Worm (Caenorhabditis elegans): ENCODE measurements around the gene ZK1251.3.

The ZK1251.3 gene

DNA sequence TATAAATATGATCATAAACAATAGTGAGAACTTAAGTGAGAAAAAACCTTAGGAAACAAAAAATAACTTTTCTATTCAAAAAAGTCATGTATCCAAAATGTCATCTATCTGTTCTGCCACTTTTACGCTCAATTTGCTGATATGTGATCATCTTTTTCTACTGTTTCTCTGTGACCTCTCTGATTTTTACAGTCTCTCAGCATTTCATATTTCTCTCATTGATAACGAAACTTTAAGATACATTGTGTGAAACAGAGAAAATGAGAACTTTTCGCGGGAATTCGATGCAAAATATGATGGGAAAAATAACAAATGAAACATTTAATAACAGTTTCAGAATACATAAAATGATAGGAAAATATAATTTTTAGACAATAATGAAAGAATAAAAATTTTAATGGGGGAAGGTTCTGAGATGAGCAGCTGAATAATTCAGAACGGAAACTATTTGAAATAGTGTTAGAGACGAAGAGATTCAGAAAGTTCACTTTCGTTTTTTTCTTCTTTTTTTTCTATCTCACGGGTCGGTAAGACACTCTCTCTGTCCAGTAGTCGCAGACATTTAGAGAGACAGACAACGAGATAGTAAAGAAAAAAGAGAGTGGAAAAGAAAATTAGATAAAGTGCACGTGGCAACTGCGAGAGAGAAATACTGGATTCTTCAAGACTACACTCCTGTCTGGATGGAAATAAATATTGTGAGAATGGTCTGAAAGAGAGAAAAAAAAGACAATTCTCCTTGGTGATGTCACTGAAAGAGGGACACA lies 6.0 kb upstream of the ZK1251.3 start (continued):
- TF ChIP-seq nhr-42 (GFP tag; IDR thresholded peaks at IDR 0.05) (no peak), nhr-25 (tag; optimal IDR thresholded peaks at IDR 0.05; ENCODE audit: borderline replicate concordance, insufficient read depth) (peak; percentile 21), jun-1 (tag; optimal IDR thresholded peaks at IDR 0.05) (no peak), nhr-6 (tag; optimal IDR thresholded peaks at IDR 0.05) (no peak), unc-62 (GFP tag; optimal IDR thresholded peaks at IDR 0.05 in 1 of 2) (no peak), unc-62 (tag; optimal IDR thresholded peaks at IDR 0.05) (no peak), lin-29 (GFP tag; IDR thresholded peaks at IDR 0.05) (peak; percentile 32; the same call in 1 of the 2 replicates), mxl-3 (GFP tag; optimal IDR thresholded peaks at IDR 0.05) (peak; percentile 93), dpl-1 (GFP tag; optimal IDR thresholded peaks at IDR 0.05) (peak; percentile 31), gei-8 (GFP tag; optimal IDR thresholded peaks at IDR 0.05) (no peak), nhr-102 (tag; optimal IDR thresholded peaks at IDR 0.05) (no peak), zip-11 (GFP tag; IDR thresholded peaks at IDR 0.05) (no peak), skn-1 (tag; optimal IDR thresholded peaks at IDR 0.05) (no peak), nhr-76 (tag; optimal IDR thresholded peaks at IDR 0.05) (no peak), nhr-237 (tag; optimal IDR thresholded peaks at IDR 0.05) (no peak), ces-1 (GFP tag; optimal IDR thresholded peaks at IDR 0.05) (peak; percentile 81), tra-1 (GFP tag; IDR thresholded peaks at IDR 0.05) (peak; percentile 69), php-3 (GFP tag; IDR thresholded peaks at IDR 0.05) (no peak), madf-9 (GFP tag; conservative IDR thresholded peaks at IDR 0.05) (no peak), dmd-6 (GFP tag; IDR thresholded peaks at IDR 0.05) (peak; percentile 92), ama-1 (optimal IDR thresholded peaks at IDR 0.05) (no peak), zfp-2 (tag; optimal IDR thresholded peaks at IDR 0.05) (no peak), cey-2 (tag; optimal IDR thresholded peaks at IDR 0.05; ENCODE audit: borderline replicate concordance, insufficient read depth) (no peak), mep-1 (tag; optimal IDR thresholded peaks at IDR 0.05) (peak; percentile 73), dve-1 (tag; optimal IDR thresholded peaks at IDR 0.05; ENCODE audit: insufficient read depth) (peak; percentile 74), lin-39 (tag; optimal IDR thresholded peaks at IDR 0.05) (no peak), nhr-11 (tag; optimal IDR thresholded peaks at IDR 0.05) (peak; percentile 62), lin-38 (GFP tag; IDR thresholded peaks at IDR 0.05) (no peak; the same call in 1 of the 2 replicates), ZK546.5 (tag; optimal IDR thresholded peaks at IDR 0.05) (no peak), nhr-77 (tag; optimal IDR thresholded peaks at IDR 0.05) (peak; percentile 78), lir-3 (tag; optimal IDR thresholded peaks at IDR 0.05) (no peak), ctbp-1 (GFP tag; IDR thresholded peaks at IDR 0.05) (peak; percentile 70; the same call in 1 of the 2 replicates), R02D3.7 (tag; optimal IDR thresholded peaks at IDR 0.05) (no peak), nhr-111 (GFP tag; optimal IDR thresholded peaks at IDR 0.05) (no peak), fkh-10 (GFP tag; optimal IDR thresholded peaks at IDR 0.05) (peak; percentile 77), ztf-11 (tag; optimal IDR thresholded peaks at IDR 0.05) (no peak), F26F4.8 (GFP tag; conservative IDR thresholded peaks at IDR 0.05) (no peak), unc-39 (tag; optimal IDR thresholded peaks at IDR 0.05) (no peak), hlh-30 (tag; optimal IDR thresholded peaks at IDR 0.05; ENCODE audit: insufficient read depth) (peak; percentile 95), pha-4 (GFP tag; IDR thresholded peaks at IDR 0.05) (no peak), pha-4 (tag; optimal IDR thresholded peaks at IDR 0.05) (peak; percentile 26)

DNA sequence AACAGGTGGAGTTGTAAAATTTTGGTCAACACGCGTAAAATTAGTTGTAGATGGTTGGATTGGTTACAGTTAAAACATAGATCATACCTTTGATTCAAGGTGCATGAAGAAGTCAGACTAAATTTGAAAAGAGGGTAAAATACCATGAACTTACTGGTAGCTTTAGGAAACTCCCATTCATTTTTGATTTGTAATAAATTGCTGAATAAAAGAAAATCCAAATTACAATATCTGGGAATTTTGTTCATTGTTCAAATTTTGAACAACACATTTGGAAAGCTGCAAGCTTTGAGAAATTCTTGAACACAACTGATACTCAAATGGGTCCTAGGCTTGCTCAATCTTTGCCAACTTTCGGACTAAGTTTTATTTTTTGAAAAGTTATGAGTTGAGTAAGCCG lies 5.5 kb upstream of the ZK1251.3 start:
- peak; percentile 91 for TF ChIP-seq aha-1 (tag)
- TF ChIP-seq lin-39 (tag; optimal IDR thresholded peaks at IDR 0.05), result no peak

All from whole organism, L4 larva.